Fruit fly (Drosophila melanogaster) whole organism, embryonic: ENCODE results near the gene CG7329.

Source experiments
- CG10654 ChIP-seq: fragments of 200-800 bp; sonication (Bioruptor generic); optimal IDR thresholded peaks from 2 replicates; lab custom pipeline; 2016; ENCODE audit warnings: missing biosample characterization, missing genetic modification characterization
- CG11398 ChIP-seq: fragments of 200-800 bp; sonication (Bioruptor generic); optimal IDR thresholded peaks from 2 replicates; lab custom pipeline; 2016; ENCODE audit warnings: missing biosample characterization, missing genetic modification characterization
- CG12744 ChIP-seq: fragments of 200-800 bp; sonication (Bioruptor generic); optimal IDR thresholded peaks from 2 replicates; lab custom pipeline; 2016; ENCODE audit warnings: missing biosample characterization, missing genetic modification characterization
- CG13424 ChIP-seq: fragments of 200-800 bp; sonication (Bioruptor generic); optimal IDR thresholded peaks from 2 replicates; lab custom pipeline; 2019; ENCODE audit warnings: missing biosample characterization, mild to moderate bottlenecking, missing genetic modification characterization, moderate library complexity
- CG13624 ChIP-seq: fragments of 200-800 bp; sonication (Bioruptor generic); optimal IDR thresholded peaks from 2 replicates; lab custom pipeline; 2016; ENCODE audit warnings: missing biosample characterization, missing genetic modification characterization
- CG15479 ChIP-seq: fragments of 200-800 bp; sonication (Bioruptor generic); optimal IDR thresholded peaks from 3 replicates; lab custom pipeline; 2019; ENCODE audit warnings: missing biosample characterization, mild to moderate bottlenecking, missing genetic modification characterization, moderate library complexity
- CG15601 ChIP-seq: fragments of 200-800 bp; sonication (Bioruptor generic); optimal IDR thresholded peaks from 3 replicates; lab custom pipeline; 2019; ENCODE audit warnings: missing biosample characterization, mild to moderate bottlenecking, missing genetic modification characterization, moderate library complexity
- CG17186 ChIP-seq: fragments of 200-800 bp; sonication (Bioruptor generic); optimal IDR thresholded peaks from 3 replicates; lab custom pipeline; 2017; ENCODE audit warnings: missing biosample characterization, missing genetic modification reagents, missing genetic modification characterization
- CG17612 ChIP-seq: fragments of 200-800 bp; sonication (Bioruptor generic); IDR thresholded peaks from 2 replicates; pipeline ENCODE4 v1.3.6; 2022; ENCODE audit warnings: missing biosample characterization, missing genetic modification characterization
- CG18262 ChIP-seq: fragments of 200-800 bp; optimal IDR thresholded peaks from 3 replicates; lab custom pipeline; 2019; ENCODE audit warnings: missing biosample characterization, mild to moderate bottlenecking, missing genetic modification characterization, moderate library complexity
- CG2120 ChIP-seq: fragments of 200-800 bp; sonication (Bioruptor generic); optimal IDR thresholded peaks from 3 replicates; lab custom pipeline; 2016; ENCODE audit warnings: missing biosample characterization, missing genetic modification characterization
- CG2199 ChIP-seq: fragments of 200-800 bp; sonication (Bioruptor generic); IDR thresholded peaks from 3 replicates; pipeline ENCODE4 v1.3.6; 2022; ENCODE audit warnings: missing biosample characterization, missing genetic modification characterization
- CG34224 ChIP-seq: fragments of 200-800 bp; sonication (Bioruptor generic); IDR thresholded peaks from 3 replicates; pipeline ENCODE4 v1.3.6; 2022; ENCODE audit warnings: missing biosample characterization, missing genetic modification characterization; ENCODE audit not compliant: partially characterized antibody
- CG3847 ChIP-seq: fragments of 200-800 bp; sonication (Bioruptor generic); IDR thresholded peaks from 2 replicates; pipeline ENCODE4 v1.3.6; 2022; ENCODE audit warnings: missing biosample characterization, missing genetic modification characterization
- CG4424 ChIP-seq: fragments of 200-800 bp; sonication (Bioruptor generic); optimal IDR thresholded peaks from 3 replicates; lab custom pipeline; 2016; ENCODE audit warnings: missing biosample characterization, missing genetic modification characterization
- CG7745 ChIP-seq: fragments of 200-800 bp; sonication (Bioruptor generic); optimal IDR thresholded peaks from 2 replicates; lab custom pipeline; 2018; ENCODE audit warnings: missing biosample characterization, mild to moderate bottlenecking, missing genetic modification characterization, moderate library complexity
- CG7987 ChIP-seq: fragments of 200-800 bp; sonication (Bioruptor generic); optimal IDR thresholded peaks from 2 replicates; lab custom pipeline; 2018; ENCODE audit warnings: missing biosample characterization, mild to moderate bottlenecking, missing genetic modification characterization, moderate library complexity
- CG8388 ChIP-seq: fragments of 200-800 bp; sonication (Bioruptor generic); optimal IDR thresholded peaks from 2 replicates; lab custom pipeline; 2019; ENCODE audit warnings: missing biosample characterization, mild to moderate bottlenecking, missing genetic modification characterization, moderate library complexity
- CTCF ChIP-seq: fragments of 200-800 bp; sonication (Bioruptor generic); optimal IDR thresholded peaks from 2 replicates; lab custom pipeline; 2017; ENCODE audit warnings: missing biosample characterization, mild to moderate bottlenecking, missing genetic modification characterization, moderate library complexity
- Dip3 ChIP-seq: fragments of 200-800 bp; sonication (Bioruptor generic); optimal IDR thresholded peaks from 3 replicates; lab custom pipeline; 2016; ENCODE audit warnings: missing biosample characterization, missing genetic modification characterization
- Doc2 ChIP-seq: fragments of 200-800 bp; sonication (Bioruptor generic); IDR thresholded peaks from 2 replicates; pipeline ENCODE4 v1.3.6; 2022; ENCODE audit warnings: missing biosample characterization, missing genetic modification characterization
- Ets65A ChIP-seq: fragments of 200-800 bp; sonication (Bioruptor generic); peaks from one replicate; lab custom pipeline; 2016; ENCODE audit warnings: missing biosample characterization, missing genetic modification characterization
- Hey ChIP-seq: fragments of 200-800 bp; sonication (Bioruptor generic); optimal IDR thresholded peaks from 3 replicates; lab custom pipeline; 2018; ENCODE audit warnings: missing biosample characterization, mild to moderate bottlenecking, missing genetic modification characterization
- Mad ChIP-seq: fragments of 200-800 bp; sonication (Bioruptor generic); optimal IDR thresholded peaks from 2 replicates; lab custom pipeline; 2016; ENCODE audit warnings: missing biosample characterization, missing genetic modification characterization
- Oaz ChIP-seq: fragments of 200-800 bp; sonication (Bioruptor generic); IDR thresholded peaks from 2 replicates; pipeline ENCODE4 v1.3.6; 2022; ENCODE audit warnings: missing biosample characterization, missing genetic modification characterization
- Ptx1 ChIP-seq: fragments of 200-800 bp; sonication (Bioruptor generic); IDR thresholded peaks from 2 replicates; pipeline ENCODE4 v1.3.6; 2022; ENCODE audit warnings: missing biosample characterization, missing genetic modification characterization
- Ssrp ChIP-seq: fragments of 200-800 bp; sonication (Bioruptor generic); optimal IDR thresholded peaks from 2 replicates; lab custom pipeline; 2018; ENCODE audit warnings: missing biosample characterization, mild to moderate bottlenecking, missing genetic modification characterization, moderate library complexity
- ase ChIP-seq: fragments of 200-800 bp; sonication (Bioruptor generic); IDR thresholded peaks from 3 replicates; pipeline ENCODE4 v1.3.6; 2022; ENCODE audit warnings: missing biosample characterization, missing genetic modification characterization
- az2 ChIP-seq: fragments of 200-800 bp; sonication (Bioruptor generic); optimal IDR thresholded peaks from 3 replicates; lab custom pipeline; 2016; ENCODE audit warnings: missing biosample characterization, missing genetic modification characterization
- bcd ChIP-seq: fragments of 200-800 bp; sonication (Bioruptor generic); optimal IDR thresholded peaks from 2 replicates; lab custom pipeline; 2017; ENCODE audit warnings: missing biosample characterization, mild to moderate bottlenecking, missing genetic modification characterization
- bigmax ChIP-seq: fragments of 200-800 bp; sonication (Bioruptor generic); optimal IDR thresholded peaks from 2 replicates; lab custom pipeline; 2018; ENCODE audit warnings: missing biosample characterization, mild to moderate bottlenecking, missing genetic modification characterization
- caup ChIP-seq: fragments of 200-800 bp; sonication (Bioruptor generic); optimal IDR thresholded peaks from 3 replicates; lab custom pipeline; 2017; ENCODE audit warnings: missing biosample characterization, mild to moderate bottlenecking, missing genetic modification characterization, moderate library complexity; ENCODE audit not compliant: severe bottlenecking
- chn ChIP-seq: fragments of 200-800 bp; sonication (Bioruptor generic); optimal IDR thresholded peaks from 2 replicates; lab custom pipeline; 2016; ENCODE audit warnings: missing biosample characterization, missing genetic modification characterization
- cwo ChIP-seq: fragments of 200-800 bp; sonication (Bioruptor generic); optimal IDR thresholded peaks from 3 replicates; lab custom pipeline; 2017; ENCODE audit warnings: missing biosample characterization, missing genetic modification characterization, mild to moderate bottlenecking, moderate library complexity, missing genetic modification reagents
- fd64A ChIP-seq: fragments of 200-800 bp; sonication (Bioruptor generic); optimal IDR thresholded peaks from 3 replicates; lab custom pipeline; 2018; ENCODE audit warnings: missing biosample characterization, mild to moderate bottlenecking, missing genetic modification characterization
- fd96Cb ChIP-seq: fragments of 200-800 bp; sonication (Bioruptor generic); optimal IDR thresholded peaks from 2 replicates; lab custom pipeline; 2018; ENCODE audit warnings: missing biosample characterization, mild to moderate bottlenecking, missing genetic modification characterization, moderate library complexity
- hkb ChIP-seq, 2 experiments: fragments of 200-800 bp in 1 of 2; fragments of >200 bp in 1 of 2; sonication (Bioruptor generic) in 1 of 2; IDR thresholded peaks in 1 of 2; optimal IDR thresholded peaks in 1 of 2; 2 replicates each; pipeline versions ENCODE4 v1.3.6 to Lab custom; 2017 to 2022; ENCODE audit warnings: missing biosample characterization in 1 of 2, missing genetic modification characterization in 1 of 2
- kay ChIP-seq: fragments of 200-800 bp; sonication (Bioruptor generic); optimal IDR thresholded peaks from 2 replicates; lab custom pipeline; 2016; ENCODE audit warnings: missing biosample characterization, missing genetic modification characterization
- lmd ChIP-seq: fragments of 200-800 bp; sonication (Bioruptor generic); IDR thresholded peaks from 2 replicates; pipeline ENCODE4 v1.3.6; 2022; ENCODE audit warnings: missing biosample characterization, missing genetic modification characterization
- lola ChIP-seq, 3 experiments: fragments of >200 bp in 2 of 3; fragments of 200-800 bp in 1 of 3; sonication (Bioruptor generic) in 1 of 3; optimal IDR thresholded peaks; 2 replicates each; lab custom pipeline; 2017 to 2019; ENCODE audit warnings: missing biosample characterization in 3 of 3, missing genetic modification characterization in 3 of 3, mild to moderate bottlenecking in 1 of 3, moderate library complexity in 1 of 3
- maf-S ChIP-seq: fragments of 200-800 bp; sonication (Bioruptor generic); optimal IDR thresholded peaks from 2 replicates; lab custom pipeline; 2016; ENCODE audit warnings: missing biosample characterization, missing genetic modification characterization
- p53 ChIP-seq: fragments of 200-800 bp; sonication (Bioruptor generic); optimal IDR thresholded peaks from 2 replicates; lab custom pipeline; 2016; ENCODE audit warnings: missing biosample characterization, missing genetic modification characterization
- pzg ChIP-seq: fragments of 200-800 bp; sonication (Bioruptor generic); optimal IDR thresholded peaks from 3 replicates; lab custom pipeline; 2018; ENCODE audit warnings: missing biosample characterization, mild to moderate bottlenecking, missing genetic modification characterization, moderate library complexity
- repo ChIP-seq: fragments of 200-800 bp; sonication (Bioruptor generic); optimal IDR thresholded peaks from 2 replicates; lab custom pipeline; 2016; ENCODE audit warnings: missing biosample characterization, missing genetic modification characterization
- sens-2 ChIP-seq: fragments of 200-800 bp; sonication (Bioruptor generic); IDR thresholded peaks from 2 replicates; pipeline ENCODE4 v1.3.6; 2022; ENCODE audit warnings: missing biosample characterization, missing genetic modification characterization
- shn ChIP-seq: fragments of 200-800 bp; sonication (Bioruptor generic); optimal IDR thresholded peaks from 3 replicates; lab custom pipeline; 2016; ENCODE audit warnings: missing biosample characterization, missing genetic modification characterization
- tna ChIP-seq: fragments of 200-800 bp; sonication (Bioruptor generic); IDR thresholded peaks from 2 replicates; pipeline ENCODE4 v1.3.6; 2022; ENCODE audit warnings: missing biosample characterization, missing genetic modification characterization; ENCODE audit not compliant: partially characterized antibody
- toy ChIP-seq: fragments of 200-800 bp; sonication (Bioruptor generic); IDR thresholded peaks from 2 replicates; pipeline ENCODE4 v1.3.6; 2022; ENCODE audit warnings: missing biosample characterization, missing genetic modification characterization
- trh ChIP-seq: fragments of 200-800 bp; sonication (Bioruptor generic); optimal IDR thresholded peaks from 2 replicates; lab custom pipeline; 2016; ENCODE audit warnings: missing biosample characterization, missing genetic modification characterization
- twi ChIP-seq: fragments of 200-800 bp; optimal IDR thresholded peaks from 2 replicates; lab custom pipeline; 2019; ENCODE audit warnings: missing biosample characterization, mild to moderate bottlenecking, missing genetic modification characterization, moderate library complexity
- zen ChIP-seq: fragments of 200-800 bp; sonication (Bioruptor generic); optimal IDR thresholded peaks from 3 replicates; lab custom pipeline; 2018; ENCODE audit warnings: missing biosample characterization, mild to moderate bottlenecking, missing genetic modification characterization, moderate library complexity

Gene CG7329

DNA sequence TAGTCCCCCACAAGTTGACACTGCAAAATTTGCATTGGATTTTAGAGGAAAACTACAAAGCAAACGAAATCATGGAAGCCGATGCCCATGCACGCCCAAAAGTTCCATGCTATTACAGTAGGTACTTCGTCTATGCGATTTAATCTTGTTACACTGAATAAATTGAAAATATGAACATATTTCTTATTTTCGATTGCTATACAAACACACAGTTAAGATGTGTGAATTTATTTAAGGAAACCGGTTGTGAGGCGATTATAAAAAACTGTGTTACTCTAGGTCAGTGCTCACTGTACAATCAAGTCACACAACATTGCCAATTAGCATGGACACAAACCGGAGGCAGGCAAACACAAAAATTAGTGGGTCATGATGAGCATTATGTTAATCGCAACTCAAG is 27.3 kb upstream of the CG7329 start (continued):
- TF ChIP-seq cwo (peak; percentile 69), CG13624 (peak; percentile 79), CG7745 (tag; lab: Kevin White, UChicago) (no peak), CG15479 (GFP tag; lab: Kevin White, UChicago) (no peak), twi (tag; lab: Kevin White, UChicago) (no peak), pzg (no peak), CG15601 (no peak), CG17186 (GFP tag; lab: Kevin White, UChicago) (no peak), CG18262 (tag; lab: Kevin White, UChicago) (peak; percentile 66), p53 (no peak), tna (GFP tag; lab: Robert Waterston, UW) (no peak), trh (GFP tag; lab: Kevin White, UChicago) (peak; percentile 30), Dip3 (GFP tag; lab: Kevin White, UChicago) (peak; percentile 69), kay (GFP tag; lab: Kevin White, UChicago) (peak; percentile 9), lmd (GFP tag; lab: Robert Waterston, UW) (peak; percentile 90), fd64A (GFP tag; lab: Kevin White, UChicago) (no peak), shn (GFP tag; lab: Kevin White, UChicago) (peak; percentile 50), CG4424 (GFP tag; lab: Kevin White, UChicago) (peak; percentile 79), CTCF (GFP tag; lab: Kevin White, UChicago) (no peak), Doc2 (GFP tag; lab: Robert Waterston, UW) (peak; percentile 52; the same call in 1 of the 2 replicates), CG13424 (peak; percentile 83), CG17612 (GFP tag; lab: Robert Waterston, UW) (peak; percentile 33; the same call in 1 of the 2 replicates), CG8388 (GFP tag; lab: Kevin White, UChicago) (peak; percentile 63), hkb (optimal IDR thresholded peaks at IDR 0.05; lab: Kevin White, UChicago) (no peak), hkb (GFP tag; IDR thresholded peaks at IDR 0.05; lab: Robert Waterston, UW) (peak; percentile 95), bigmax (GFP tag; lab: Kevin White, UChicago) (no peak), CG2120 (GFP tag; lab: Kevin White, UChicago) (peak; percentile 80), Oaz (peak; percentile 81), Hey (tag; lab: Kevin White, UChicago) (no peak), CG11398 (GFP tag; lab: Kevin White, UChicago) (peak; percentile 64), zen (tag; lab: Kevin White, UChicago) (peak; percentile 57), CG34224 (GFP tag; lab: Robert Waterston, UW) (no peak), CG10654 (peak; percentile 68), ase (GFP tag; lab: Robert Waterston, UW) (peak; percentile 86), Ets65A (GFP tag; lab: Kevin White, UChicago) (peak; percentile 94), fd96Cb (tag; lab: Kevin White, UChicago) (peak; percentile 69), CG2199 (GFP tag; lab: Robert Waterston, UW) (peak; percentile 60; the same call in 1 of the 3 replicates), caup (GFP tag; lab: Kevin White, UChicago) (peak; percentile 68), lola (GFP tag; optimal IDR thresholded peaks at IDR 0.05; lab: Kevin White, UChicago) (no peak), CG12744 (peak; percentile 46), sens-2 (GFP tag; lab: Robert Waterston, UW) (peak; percentile 31; the same call in 1 of the 2 replicates), maf-S (GFP tag; lab: Kevin White, UChicago) (peak; percentile 61), bcd (peak; percentile 77), az2 (GFP tag; lab: Kevin White, UChicago) (peak; percentile 76), chn (GFP tag; lab: Kevin White, UChicago) (peak; percentile 75), Ptx1 (peak; percentile 93), Ssrp (peak; percentile 61), toy (GFP tag; lab: Robert Waterston, UW) (no peak), CG7987 (peak; percentile 57), Mad (GFP tag; lab: Kevin White, UChicago) (peak; percentile 46), repo (GFP tag; lab: Kevin White, UChicago) (peak; percentile 77), CG3847 (GFP tag; lab: Robert Waterston, UW) (peak; percentile 75)
